Fruit fly (Drosophila melanogaster): ENCODE results near the gene CG4194.

CG4194 gene

DNA sequence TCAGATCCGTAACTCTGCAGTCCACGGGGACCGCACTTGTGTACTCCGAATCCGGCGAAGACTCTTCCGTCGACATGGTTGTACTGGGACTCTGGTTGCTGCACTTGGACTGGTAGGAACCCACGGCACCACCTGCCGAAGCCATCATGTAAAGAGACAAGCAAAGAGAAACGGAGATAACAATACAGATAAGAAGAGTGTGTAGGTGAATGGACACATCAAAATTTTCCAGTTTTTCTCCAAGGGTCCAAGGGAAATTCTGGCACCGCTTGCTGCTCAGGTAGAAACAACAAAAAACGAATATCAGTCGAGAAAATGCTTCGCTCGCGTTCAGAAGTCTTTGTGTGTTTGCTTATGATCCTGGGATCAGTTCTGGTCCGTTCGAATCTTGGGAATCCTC, at the start of gene CG4194:
Gene CG4194, plus strand, starts transcription at position 301 of the 400 bp plus-strand sequence.
- TF ChIP-seq Snoo (tag; optimal IDR thresholded peaks at IDR 0.05), result no peak
- no peak for TF ChIP-seq CG32121 (GFP tag; IDR thresholded peaks at IDR 0.05)

DNA sequence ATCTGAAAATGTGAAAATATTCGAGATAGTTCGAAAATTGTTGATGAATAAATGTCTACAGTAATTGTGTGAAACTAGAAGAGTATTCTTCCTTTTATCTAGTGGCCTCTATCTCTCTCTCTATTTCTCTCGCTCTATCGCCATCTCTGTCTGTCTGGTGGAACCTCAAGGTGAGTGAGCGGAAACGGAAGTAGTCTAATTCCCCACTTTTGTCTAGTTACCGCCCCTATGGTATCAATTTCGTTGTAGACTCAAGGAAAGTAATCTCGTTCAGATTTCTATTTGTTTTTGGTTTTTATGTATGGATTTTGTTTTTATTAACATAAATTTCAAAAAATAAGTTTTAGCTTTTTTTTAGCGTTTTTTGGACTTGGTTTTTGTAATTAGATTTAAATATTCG, 43.6 kb upstream of the CG4194 start:
- TF ChIP-seq EcR (GFP tag; optimal IDR thresholded peaks at IDR 0.05) (no peak), CG8159 (tag; optimal IDR thresholded peaks at IDR 0.05) (no peak), CG15710 (tag; optimal IDR thresholded peaks at IDR 0.05) (no peak), CG8301 (tag; optimal IDR thresholded peaks at IDR 0.05) (no peak), D1 (tag; optimal IDR thresholded peaks at IDR 0.05) (no peak), Ets98B (GFP tag; IDR thresholded peaks at IDR 0.05) (no peak), rn (GFP tag; IDR thresholded peaks at IDR 0.05) (no peak), fd96Ca (GFP tag; IDR thresholded peaks at IDR 0.05) (no peak), Pif1A (GFP tag; optimal IDR thresholded peaks at IDR 0.05) (no peak), CG10348 (GFP tag; IDR thresholded peaks at IDR 0.05) (no peak), CG34367 (tag; optimal IDR thresholded peaks at IDR 0.05) (no peak), CG13204 (GFP tag; optimal IDR thresholded peaks at IDR 0.05) (no peak), CG4496 (GFP tag; IDR thresholded peaks at IDR 0.05) (no peak), Pif1B (GFP tag; optimal IDR thresholded peaks at IDR 0.05) (no peak), CG14655 (GFP tag; optimal IDR thresholded peaks at IDR 0.05) (no peak), Snoo (tag; optimal IDR thresholded peaks at IDR 0.05) (no peak), CG32121 (GFP tag; IDR thresholded peaks at IDR 0.05) (no peak), CG12605 (GFP tag; IDR thresholded peaks at IDR 0.05) (no peak), gl (tag; optimal IDR thresholded peaks at IDR 0.05) (no peak), CG17806 (tag; optimal IDR thresholded peaks at IDR 0.05) (no peak)

DNA sequence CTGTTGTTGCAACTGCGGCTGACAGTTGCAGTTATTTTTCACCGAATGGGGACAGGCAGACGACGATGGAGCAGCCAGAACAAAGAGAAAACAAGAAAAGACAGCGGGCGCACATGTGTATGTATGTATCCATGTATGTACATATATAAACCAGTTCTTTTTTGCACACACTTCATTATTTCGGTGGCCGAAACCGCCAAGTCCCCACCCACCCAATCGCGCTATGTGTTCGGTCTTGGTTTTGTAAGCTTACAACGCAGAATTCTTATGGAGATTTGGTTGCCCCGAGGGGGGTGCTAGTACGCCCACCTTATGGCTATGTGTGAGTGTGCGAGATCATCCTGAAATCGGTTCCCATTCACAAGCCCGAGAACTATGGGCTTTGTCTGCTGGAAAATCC, 37.1 kb upstream of the CG4194 start:
- TF ChIP-seq CG8159 (tag; optimal IDR thresholded peaks at IDR 0.05), result no peak
- no peak for TF ChIP-seq Snoo (tag; optimal IDR thresholded peaks at IDR 0.05)
- no peak for TF ChIP-seq Ets98B (GFP tag; IDR thresholded peaks at IDR 0.05)
- no peak for TF ChIP-seq CG15710 (tag; optimal IDR thresholded peaks at IDR 0.05)
- TF ChIP-seq CG13204 (GFP tag; optimal IDR thresholded peaks at IDR 0.05), result peak; percentile 26

DNA sequence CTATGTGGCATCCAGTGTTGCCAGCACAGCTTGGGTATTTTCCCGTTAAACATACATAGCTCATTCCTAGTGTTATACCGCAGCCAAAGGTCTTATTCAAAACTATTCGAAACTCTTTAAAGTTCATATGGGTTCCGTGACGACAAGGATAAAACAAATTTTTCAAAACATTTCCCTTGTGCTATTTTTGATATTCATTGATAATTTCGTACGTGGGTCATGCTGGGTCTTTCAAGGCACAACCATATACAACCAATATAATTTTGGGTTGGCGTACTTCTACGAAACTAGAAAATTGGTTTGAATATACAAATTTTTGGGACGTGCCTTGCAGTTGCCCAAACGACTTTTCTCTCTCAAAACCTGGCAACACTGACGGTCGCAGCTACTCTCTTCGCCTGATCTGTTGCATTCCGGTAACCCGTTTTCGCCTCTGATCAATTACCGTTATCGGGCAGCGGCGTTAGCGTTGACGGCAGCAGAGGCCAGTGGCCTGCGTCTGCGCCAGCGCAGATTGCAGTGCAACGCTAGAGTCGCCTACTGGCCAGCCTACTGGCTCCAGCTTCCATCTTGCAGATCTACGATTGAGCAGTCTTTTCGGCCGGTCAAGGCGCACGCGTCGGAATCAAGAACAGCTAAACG, 36.1 kb upstream of the CG4194 start:
- TF ChIP-seq CG13204 (GFP tag; optimal IDR thresholded peaks at IDR 0.05), result no peak
- peak; percentile 6 for TF ChIP-seq CG14655 (GFP tag; optimal IDR thresholded peaks at IDR 0.05)
- no peak for TF ChIP-seq CG34367 (tag; optimal IDR thresholded peaks at IDR 0.05)
- no peak for TF ChIP-seq CG8159 (tag; optimal IDR thresholded peaks at IDR 0.05)
- no peak for TF ChIP-seq gl (tag; optimal IDR thresholded peaks at IDR 0.05)
- TF ChIP-seq CG4496 (GFP tag; IDR thresholded peaks at IDR 0.05), result no peak
- TF ChIP-seq EcR (GFP tag; optimal IDR thresholded peaks at IDR 0.05), result peak; percentile 61
- TF ChIP-seq CG8301 (tag; optimal IDR thresholded peaks at IDR 0.05), result peak; percentile 35
- no peak for TF ChIP-seq Snoo (tag; optimal IDR thresholded peaks at IDR 0.05)

DNA sequence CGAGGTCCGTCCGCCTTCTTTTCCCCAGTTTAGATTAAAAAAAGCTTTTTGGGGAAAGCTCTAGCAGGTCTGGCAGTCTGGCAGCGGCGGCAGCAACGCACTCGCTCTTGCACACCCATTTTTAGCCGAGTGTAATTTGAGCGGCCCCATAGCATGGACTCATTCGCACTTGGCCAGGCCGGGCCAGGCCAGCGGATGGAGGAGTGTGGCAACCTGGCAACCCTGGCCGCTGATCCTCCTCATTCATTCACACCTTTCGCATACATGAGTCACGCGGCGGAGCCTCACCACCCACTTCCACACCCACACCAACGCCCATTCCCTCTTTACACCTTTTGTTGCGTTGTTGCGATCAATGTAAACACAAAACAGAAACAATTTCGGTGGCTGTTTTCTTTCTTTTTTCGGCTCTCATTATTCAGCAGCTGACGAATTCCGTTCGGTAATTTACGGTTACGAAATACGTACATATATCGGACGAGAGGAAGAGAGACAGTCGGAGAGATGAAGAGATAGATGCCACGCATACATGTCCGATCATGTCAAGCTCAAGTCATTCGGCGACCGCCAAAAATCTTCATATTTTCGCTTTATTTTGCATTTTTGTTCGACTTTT, 35.5 kb upstream of the CG4194 start:
- TF ChIP-seq CG32121 (GFP tag; IDR thresholded peaks at IDR 0.05) (0 out of 2 replicates have a peak, but pooled peaks have one; percentile 11), CG15710 (tag; optimal IDR thresholded peaks at IDR 0.05) (no peak), CG12605 (GFP tag; IDR thresholded peaks at IDR 0.05) (no peak), Pif1A (GFP tag; optimal IDR thresholded peaks at IDR 0.05) (no peak), CG34367 (tag; optimal IDR thresholded peaks at IDR 0.05) (no peak)

DNA sequence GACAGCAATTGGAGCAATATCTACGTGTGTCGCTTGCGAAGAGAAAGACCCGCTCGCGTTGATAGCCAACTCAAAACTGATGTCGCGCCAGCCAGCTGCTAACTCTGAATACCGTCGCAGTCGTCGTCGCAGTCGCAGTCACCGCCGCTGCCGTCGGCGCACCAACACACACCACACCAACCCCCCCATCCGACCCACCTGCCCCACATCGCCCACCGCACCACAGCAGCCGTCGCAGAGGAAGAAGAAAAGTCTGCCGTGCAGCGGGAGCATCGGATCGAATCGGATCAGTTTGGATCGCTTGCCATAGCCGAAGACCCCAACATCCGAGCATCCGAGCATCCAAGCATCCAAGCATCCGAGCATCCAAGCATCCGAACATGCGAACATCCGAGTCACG, 32.0 kb upstream of the CG4194 start:
- TF ChIP-seq rn (GFP tag; IDR thresholded peaks at IDR 0.05) (no peak), CG4496 (GFP tag; IDR thresholded peaks at IDR 0.05) (peak; percentile 80), Ets98B (GFP tag; IDR thresholded peaks at IDR 0.05) (peak; percentile 50; the same call in 1 of the 2 replicates), CG9948 (tag; optimal IDR thresholded peaks at IDR 0.05) (no peak), CG10348 (GFP tag; IDR thresholded peaks at IDR 0.05) (no peak), CG13204 (GFP tag; optimal IDR thresholded peaks at IDR 0.05) (peak; percentile 99), CG32121 (GFP tag; IDR thresholded peaks at IDR 0.05) (0 out of 2 replicates have a peak, but pooled peaks have one; percentile 34), CG12605 (GFP tag; IDR thresholded peaks at IDR 0.05) (0 out of 2 replicates have a peak, but pooled peaks have one; percentile 8), fd96Ca (GFP tag; IDR thresholded peaks at IDR 0.05) (0 out of 3 replicates have a peak, but pooled peaks have one; percentile 5)

DNA sequence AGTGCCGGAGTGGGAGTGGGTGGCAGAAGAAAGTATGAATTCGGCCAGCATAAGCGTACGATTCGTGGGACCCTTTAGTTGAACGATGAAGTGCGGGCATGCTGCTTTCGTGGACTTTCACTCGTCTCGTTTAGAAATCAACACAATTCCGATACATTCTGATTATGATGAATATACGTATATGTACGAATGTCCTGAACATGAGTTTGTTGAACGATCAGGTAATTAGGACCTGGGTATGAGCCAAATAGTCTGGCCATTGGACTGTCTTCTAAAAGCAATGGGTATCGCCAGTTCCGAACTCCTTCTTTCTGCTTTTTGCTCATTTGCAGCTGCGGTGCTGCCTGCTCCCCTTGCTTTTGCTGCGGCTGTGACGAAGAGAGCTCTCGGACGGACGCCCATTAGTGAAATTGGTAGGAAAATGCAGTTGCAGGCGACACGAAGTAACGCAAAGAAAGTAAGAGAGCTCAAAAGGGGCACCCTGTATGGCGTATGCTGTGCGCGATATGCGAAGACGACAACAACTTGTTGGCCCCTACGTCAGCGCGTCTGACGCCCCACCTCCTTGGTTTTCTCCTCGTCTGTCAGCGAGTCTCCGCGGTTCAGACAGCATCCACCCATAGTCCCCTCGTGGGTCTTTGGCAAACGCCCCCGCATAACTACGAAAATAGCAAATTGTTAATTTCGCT, 31.4 kb upstream of the CG4194 start:
- TF ChIP-seq fd96Ca (GFP tag; IDR thresholded peaks at IDR 0.05) (no peak), CG9948 (tag; optimal IDR thresholded peaks at IDR 0.05) (no peak), CG14655 (GFP tag; optimal IDR thresholded peaks at IDR 0.05) (peak; percentile 63), CG4496 (GFP tag; IDR thresholded peaks at IDR 0.05) (no peak; the same call in 2 of the 3 replicates), D1 (tag; optimal IDR thresholded peaks at IDR 0.05) (no peak), CG15710 (tag; optimal IDR thresholded peaks at IDR 0.05) (no peak), CG13204 (GFP tag; optimal IDR thresholded peaks at IDR 0.05) (no peak), CG10348 (GFP tag; IDR thresholded peaks at IDR 0.05) (no peak), EcR (GFP tag; optimal IDR thresholded peaks at IDR 0.05) (no peak), CG34367 (tag; optimal IDR thresholded peaks at IDR 0.05) (no peak), Ets98B (GFP tag; IDR thresholded peaks at IDR 0.05) (no peak; the same call in 1 of the 2 replicates), Pif1B (GFP tag; optimal IDR thresholded peaks at IDR 0.05) (peak; percentile 1), CG8159 (tag; optimal IDR thresholded peaks at IDR 0.05) (no peak), CG32121 (GFP tag; IDR thresholded peaks at IDR 0.05) (no peak), CG8301 (tag; optimal IDR thresholded peaks at IDR 0.05) (peak; percentile 52), rn (GFP tag; IDR thresholded peaks at IDR 0.05) (no peak), Pif1A (GFP tag; optimal IDR thresholded peaks at IDR 0.05) (peak; percentile 19), CG17806 (tag; optimal IDR thresholded peaks at IDR 0.05) (no peak), Snoo (tag; optimal IDR thresholded peaks at IDR 0.05) (no peak), CG12605 (GFP tag; IDR thresholded peaks at IDR 0.05) (no peak), gl (tag; optimal IDR thresholded peaks at IDR 0.05) (no peak)

Measured in whole organism, pupa.